Worm (Caenorhabditis elegans) whole organism, early embryonic: ENCODE measurements around the gene K10C2.7.

ENCODE experiments used
- B0310.2 ChIP-seq: sonication (generic microtip); optimal IDR thresholded peaks from 2 replicates; lab custom pipeline; 2016; ENCODE audit warnings: mild to moderate bottlenecking, missing genetic modification characterization, missing compliant biosample characterization
- aly-1 ChIP-seq: sonication (generic microtip); optimal IDR thresholded peaks from 2 replicates; lab custom pipeline; 2016; ENCODE audit warnings: missing genetic modification characterization, missing compliant biosample characterization
- ama-1 ChIP-seq: fragments of 150-350 bp; optimal IDR thresholded peaks from 2 replicates; lab custom pipeline; 2014
- ets-7 ChIP-seq: sonication (generic microtip); optimal IDR thresholded peaks from 2 replicates; lab custom pipeline; 2016; ENCODE audit warnings: missing genotype, missing genetic modification characterization, missing compliant biosample characterization
- pes-1 ChIP-seq: fragments of 200-800 bp; sonication (Bioruptor generic); IDR thresholded peaks from 2 replicates; pipeline ENCODE4 v1.3.6; 2022; ENCODE audit warnings: missing genetic modification reagents, missing genetic modification characterization, missing compliant biosample characterization
- sea-1 ChIP-seq: fragments of 200-800 bp; sonication (Bioruptor generic); conservative IDR thresholded peaks from 2 replicates; pipeline ENCODE4 v1.3.6; 2022; ENCODE audit warnings: missing genetic modification characterization, missing compliant biosample characterization
- tbx-11 ChIP-seq: fragments of 200-800 bp; sonication (Bioruptor generic); IDR thresholded peaks from 2 replicates; pipeline ENCODE4 v1.3.6; 2022; ENCODE audit warnings: missing genetic modification characterization, missing compliant biosample characterization
- tbx-37 ChIP-seq: fragments of 200-800 bp; sonication (Bioruptor generic); conservative IDR thresholded peaks from 2 replicates; pipeline ENCODE4 v1.3.6; 2022; ENCODE audit warnings: missing genetic modification reagents, missing genetic modification characterization, missing compliant biosample characterization
- tra-4 ChIP-seq: sonication (generic microtip); optimal IDR thresholded peaks from 2 replicates; lab custom pipeline; 2017; ENCODE audit warnings: missing genetic modification characterization, missing compliant biosample characterization

DNA sequence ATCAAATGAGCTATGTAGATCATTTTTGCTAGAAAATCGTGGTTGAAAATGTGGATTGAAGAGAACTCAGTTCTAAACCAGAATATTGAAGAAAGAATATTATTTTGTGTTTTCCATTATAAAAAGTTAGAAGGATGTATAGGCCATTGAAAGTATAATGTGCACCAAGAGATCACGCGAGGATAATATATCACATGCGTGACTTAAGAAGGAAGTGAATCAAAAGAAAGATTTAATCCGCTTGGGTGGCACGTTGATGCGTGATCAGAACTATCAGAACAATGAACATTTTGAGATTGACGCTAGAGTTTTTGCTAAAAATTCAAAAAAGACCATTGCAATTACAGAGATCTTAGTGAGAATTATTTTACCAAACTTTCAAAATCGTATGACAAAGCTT lies 7.5 kb downstream of the K10C2.7 start:
- TF ChIP-seq tbx-37 (GFP tag; lab: Robert Waterston, UW) (no peak), B0310.2 (tag; lab: Kevin White, UChicago) (no peak), ama-1 (lab: Kevin White, UChicago) (no peak), tbx-11 (GFP tag; lab: Robert Waterston, UW) (no peak), sea-1 (GFP tag; lab: Robert Waterston, UW) (no peak), pes-1 (no peak), ets-7 (tag; lab: Kevin White, UChicago) (no peak), aly-1 (tag; lab: Kevin White, UChicago) (no peak), tra-4 (tag; lab: Kevin White, UChicago) (no peak)
